Fruit fly (Drosophila melanogaster) whole organism, prepupa: ENCODE data around the gene CG31274.

Experiments used
- CG10631 ChIP-seq: fragments of 200-800 bp; sonication (Bioruptor generic); optimal IDR thresholded peaks from 2 replicates; lab custom pipeline; 2016; ENCODE audit warnings: missing biosample characterization, missing genetic modification characterization
- CG11294 ChIP-seq: fragments of 200-800 bp; sonication (Bioruptor generic); IDR thresholded peaks from 2 replicates; pipeline ENCODE4 v1.3.6; 2022; ENCODE audit warnings: missing biosample characterization, missing genetic modification characterization
- CG15336 ChIP-seq: fragments of 200-800 bp; sonication (Bioruptor generic); IDR thresholded peaks from 2 replicates; pipeline ENCODE4 v1.3.6; 2022; ENCODE audit warnings: missing biosample characterization, missing genetic modification characterization
- CG16779 ChIP-seq: fragments of 200-800 bp; sonication (Bioruptor generic); optimal IDR thresholded peaks from 3 replicates; lab custom pipeline; 2017; ENCODE audit warnings: missing biosample characterization, mild to moderate bottlenecking, missing genetic modification characterization
- CG31627 ChIP-seq: fragments of 200-800 bp; sonication (Bioruptor generic); optimal IDR thresholded peaks from 3 replicates; lab custom pipeline; 2016; ENCODE audit warnings: missing biosample characterization, missing genetic modification characterization
- CG32006 ChIP-seq: fragments of 200-800 bp; sonication (Bioruptor generic); optimal IDR thresholded peaks from 3 replicates; lab custom pipeline; 2017; ENCODE audit warnings: missing biosample characterization, mild to moderate bottlenecking, missing genetic modification characterization
- CG3919 ChIP-seq: fragments of 200-800 bp; sonication (Bioruptor generic); optimal IDR thresholded peaks from 3 replicates; lab custom pipeline; 2016; ENCODE audit warnings: missing biosample characterization, missing genetic modification characterization
- CG6163 ChIP-seq: fragments of 200-800 bp; sonication (Bioruptor generic); IDR thresholded peaks from 3 replicates; pipeline ENCODE4 v1.3.6; 2022; ENCODE audit warnings: missing biosample characterization, missing genetic modification characterization
- CG6276 ChIP-seq: fragments of 200-800 bp; sonication (Bioruptor generic); optimal IDR thresholded peaks from 2 replicates; lab custom pipeline; 2017; ENCODE audit warnings: missing biosample characterization, mild to moderate bottlenecking, missing genetic modification characterization
- CG6854 ChIP-seq: fragments of 200-800 bp; sonication (Bioruptor generic); optimal IDR thresholded peaks from 2 replicates; lab custom pipeline; 2017; ENCODE audit warnings: missing biosample characterization, mild to moderate bottlenecking, missing genetic modification characterization
- Sox15 ChIP-seq: fragments of 200-800 bp; sonication (Bioruptor generic); optimal IDR thresholded peaks from 3 replicates; lab custom pipeline; 2016; ENCODE audit warnings: missing biosample characterization, missing genetic modification characterization
- acj6 ChIP-seq: fragments of 200-800 bp; sonication (Bioruptor generic); optimal IDR thresholded peaks from 3 replicates; lab custom pipeline; 2016; ENCODE audit warnings: missing biosample characterization, missing genetic modification characterization
- salr ChIP-seq, 2 experiments: fragments of 200-800 bp; sonication (Bioruptor generic); optimal IDR thresholded peaks; 3 replicates each; lab custom pipeline; 2016 to 2018; ENCODE audit warnings: missing biosample characterization in 2 of 2, missing genetic modification characterization in 2 of 2, mild to moderate bottlenecking in 1 of 2

DNA sequence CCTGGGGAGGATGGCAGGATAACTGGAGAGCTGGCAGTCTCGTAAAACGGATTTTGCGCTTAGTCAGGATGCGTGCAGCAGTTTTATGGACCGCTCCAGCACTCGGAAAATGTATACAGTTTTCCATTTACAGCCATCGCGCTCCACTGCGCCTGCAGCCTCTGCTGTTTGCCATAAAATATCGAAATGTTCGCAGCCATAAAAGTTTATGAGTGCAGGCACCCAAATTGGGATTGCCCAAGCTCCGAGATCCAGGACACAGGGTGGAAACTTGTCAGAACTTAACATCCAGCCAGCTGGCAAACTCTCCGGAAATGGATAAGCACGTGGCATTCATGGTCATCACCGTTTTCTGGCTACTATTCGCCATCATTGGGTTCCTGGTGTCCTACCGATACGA lies 17.9 kb upstream of the CG31274 start, which contains the start of gene VhaM9.7-d:
- TF ChIP-seq acj6 (GFP tag; lab: Kevin White, UChicago) = no peak
- TF ChIP-seq CG16779 (tag; lab: Kevin White, UChicago) = no peak
- no peak for TF ChIP-seq CG6854 (GFP tag; lab: Kevin White, UChicago)
- TF ChIP-seq CG15336 (GFP tag; lab: Robert Waterston, UW) = no peak
- TF ChIP-seq CG10631 = no peak
- no peak for TF ChIP-seq CG3919 (GFP tag; lab: Kevin White, UChicago)
- no peak for TF ChIP-seq CG6276 (GFP tag; lab: Kevin White, UChicago)
- TF ChIP-seq CG31627 = no peak
- no peak for TF ChIP-seq Sox15 (GFP tag; lab: Kevin White, UChicago)
- no peak for TF ChIP-seq CG32006
- no peak for TF ChIP-seq CG11294 (GFP tag; lab: Robert Waterston, UW)
- no peak for TF ChIP-seq CG6163
- TF ChIP-seq salr (GFP tag; optimal IDR thresholded peaks at IDR 0.05; lab: Kevin White, UChicago) = no peak
